Fruit fly (Drosophila melanogaster): Measurements from ENCODE around the gene CG34279.

- TF ChIP-seq slp2 (GFP tag; optimal IDR thresholded peaks at IDR 0.05): no peak
- TF ChIP-seq pfk (GFP tag; optimal IDR thresholded peaks at IDR 0.05): no peak
- no peak for TF ChIP-seq CG8089 (GFP tag; optimal IDR thresholded peaks at IDR 0.05)
- no peak for TF ChIP-seq bbx (GFP tag; IDR thresholded peaks at IDR 0.05; ENCODE audit: partially characterized antibody)
- TF ChIP-seq Gug (GFP tag; IDR thresholded peaks at IDR 0.05): no peak
- TF ChIP-seq CG7786 (GFP tag; optimal IDR thresholded peaks at IDR 0.05): no peak
- no peak for TF ChIP-seq da (GFP tag; optimal IDR thresholded peaks at IDR 0.05)
- no peak for TF ChIP-seq CG14710 (tag; optimal IDR thresholded peaks at IDR 0.05)
- TF ChIP-seq jigr1 (GFP tag; IDR thresholded peaks at IDR 0.05): no peak
- TF ChIP-seq Awh (GFP tag; IDR thresholded peaks at IDR 0.05): no peak
- no peak for TF ChIP-seq Myb (GFP tag; optimal IDR thresholded peaks at IDR 0.05)
These were observed 1.9 kb upstream of the CG34279 start, which contains the start of gene CG42823 for dm6 chr3R:17405009-17405408.

All from whole organism, embryonic.